Worm (Caenorhabditis elegans): ENCODE measurements around the gene cwn-2.

DNA sequence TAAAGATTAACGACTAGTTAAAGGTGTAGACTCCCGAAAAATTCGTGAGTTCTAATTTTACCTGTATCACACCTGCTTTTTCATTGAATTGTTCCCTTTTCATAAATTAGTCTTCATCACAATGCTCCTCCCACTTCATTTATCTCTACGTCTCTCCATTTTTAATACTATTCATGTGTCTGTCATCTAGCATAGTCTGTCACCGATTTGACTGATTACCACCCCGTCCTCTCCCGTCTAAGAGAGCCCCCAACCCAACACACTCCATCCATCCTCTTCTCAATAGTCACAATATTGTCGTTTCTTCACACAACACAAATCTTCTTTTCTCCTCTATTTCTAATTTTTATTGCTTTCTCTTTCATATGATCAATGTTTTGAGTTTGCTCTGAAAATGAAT is 2.5 kb upstream of the cwn-2 start:
- TF ChIP-seq ref-1 (GFP tag; conservative IDR thresholded peaks at IDR 0.05) (no peak), T22C8.4 (GFP tag; IDR thresholded peaks at IDR 0.05) (no peak), ztf-23 (GFP tag; IDR thresholded peaks at IDR 0.05) (no peak), flt-1 (GFP tag; IDR thresholded peaks at IDR 0.05) (no peak), med-1 (GFP tag; optimal IDR thresholded peaks at IDR 0.05; ENCODE audit: insufficient read depth) (no peak), tab-1 (GFP tag; IDR thresholded peaks at IDR 0.05) (no peak), ztf-29 (GFP tag; IDR thresholded peaks at IDR 0.05) (no peak), cog-1 (tag; optimal IDR thresholded peaks at IDR 0.05) (no peak)

All from whole organism, midembryonic.